Worm (Caenorhabditis elegans) whole organism, young adult: Measurements from ENCODE around the gene plc-2.

Experiments
- B0261.1 ChIP-seq: sonication (generic microtip); optimal IDR thresholded peaks from 2 replicates; lab custom pipeline; 2016; ENCODE audit warnings: mild to moderate bottlenecking, missing genetic modification characterization, moderate library complexity, missing compliant biosample characterization
- B0336.3 ChIP-seq: fragments of 200-800 bp; sonication (Bioruptor generic); IDR thresholded peaks from 2 replicates; pipeline ENCODE4 v1.3.6; 2022; ENCODE audit warnings: missing genetic modification characterization, missing compliant biosample characterization
- C17E4.6 ChIP-seq: fragments of 200-800 bp; sonication (Bioruptor generic); IDR thresholded peaks from 2 replicates; pipeline ENCODE4 v1.3.6; 2022; ENCODE audit warnings: missing genetic modification reagents, missing genetic modification characterization, missing compliant biosample characterization
- F22D6.2 ChIP-seq: sonication (generic microtip); optimal IDR thresholded peaks from 2 replicates; lab custom pipeline; 2016; ENCODE audit warnings: mild to moderate bottlenecking, missing genetic modification characterization, missing compliant biosample characterization
- F33H1.4 ChIP-seq: fragments of 200-800 bp; sonication (Bioruptor generic); IDR thresholded peaks from 2 replicates; pipeline ENCODE4 v1.3.6; 2022; ENCODE audit warnings: missing genetic modification reagents, missing genetic modification characterization, missing compliant biosample characterization
- F37B4.10 ChIP-seq: fragments of 200-800 bp; sonication (Bioruptor generic); IDR thresholded peaks from 2 replicates; pipeline ENCODE4 v1.3.6; 2022; ENCODE audit warnings: missing genetic modification characterization, missing compliant biosample characterization
- F52B5.7 ChIP-seq: sonication (generic microtip); optimal IDR thresholded peaks from 2 replicates; lab custom pipeline; 2016; ENCODE audit warnings: mild to moderate bottlenecking, missing genetic modification characterization, missing compliant biosample characterization
- K12H6.12 ChIP-seq: fragments of 200-800 bp; sonication (Bioruptor generic); optimal IDR thresholded peaks from 2 replicates; lab custom pipeline; 2018; ENCODE audit warnings: mild to moderate bottlenecking, missing genetic modification characterization, missing compliant biosample characterization
- Y53F4B.3 ChIP-seq: fragments of 200-800 bp; sonication (Bioruptor generic); IDR thresholded peaks from 2 replicates; pipeline ENCODE4 v1.3.6; 2022; ENCODE audit warnings: missing genetic modification reagents, missing genetic modification characterization, missing compliant biosample characterization
- Y53G8AR.9 ChIP-seq: fragments of 200-800 bp; sonication (Bioruptor generic); conservative IDR thresholded peaks from 2 replicates; pipeline ENCODE4 v1.3.6; 2022; ENCODE audit warnings: missing genetic modification reagents, missing genetic modification characterization, missing compliant biosample characterization
- Y56A3A.18 ChIP-seq: fragments of 200-800 bp; sonication (Bioruptor generic); IDR thresholded peaks from 2 replicates; pipeline ENCODE4 v1.3.6; 2022; ENCODE audit warnings: missing genetic modification reagents, missing genetic modification characterization, missing compliant biosample characterization
- Y79H2A.3 ChIP-seq: fragments of 200-800 bp; sonication (Bioruptor generic); conservative IDR thresholded peaks from 2 replicates; pipeline ENCODE4 v1.3.6; 2022; ENCODE audit warnings: missing genetic modification reagents, missing genetic modification characterization, missing compliant biosample characterization
- ZK185.1 ChIP-seq: sonication (generic microtip); optimal IDR thresholded peaks from 2 replicates; lab custom pipeline; 2016; ENCODE audit warnings: mild to moderate bottlenecking, missing genetic modification characterization, missing compliant biosample characterization; ENCODE audit not compliant: poor library complexity, severe bottlenecking
- athp-1 ChIP-seq: sonication (generic microtip); optimal IDR thresholded peaks from 2 replicates; lab custom pipeline; 2017; ENCODE audit warnings: mild to moderate bottlenecking, missing genetic modification characterization, missing compliant biosample characterization
- bed-2 ChIP-seq: fragments of 200-800 bp; sonication (Bioruptor generic); IDR thresholded peaks from 2 replicates; pipeline ENCODE4 v1.3.6; 2022; ENCODE audit warnings: missing genetic modification reagents, missing genetic modification characterization, missing compliant biosample characterization
- ceh-79 ChIP-seq: sonication (generic microtip); optimal IDR thresholded peaks from 2 replicates; lab custom pipeline; 2017; ENCODE audit warnings: mild to moderate bottlenecking, missing genetic modification characterization, missing compliant biosample characterization
- dox-1 ChIP-seq: fragments of 200-800 bp; sonication (Bioruptor generic); IDR thresholded peaks from 2 replicates; pipeline ENCODE4 v1.3.6; 2022; ENCODE audit warnings: missing genetic modification reagents, missing genetic modification characterization, missing compliant biosample characterization
- dpl-1 ChIP-seq: fragments of 150-350 bp; optimal IDR thresholded peaks from 2 replicates; lab custom pipeline; 2014; ENCODE audit warnings: missing biosample characterization, missing genetic modification reagents, missing genetic modification characterization
- egl-44 ChIP-seq: fragments of 200-800 bp; sonication (Bioruptor generic); IDR thresholded peaks from 2 replicates; pipeline ENCODE4 v1.3.6; 2022; ENCODE audit warnings: missing genetic modification reagents, missing genetic modification characterization, missing compliant biosample characterization
- ekl-4 ChIP-seq: fragments of 200-800 bp; sonication (Bioruptor generic); IDR thresholded peaks from 2 replicates; pipeline ENCODE4 v1.3.6; 2022; ENCODE audit warnings: missing genetic modification reagents, missing genetic modification characterization, missing compliant biosample characterization
- fkh-3 ChIP-seq: sonication (generic microtip); optimal IDR thresholded peaks from 2 replicates; lab custom pipeline; 2016; ENCODE audit warnings: mild to moderate bottlenecking, missing genetic modification characterization, missing compliant biosample characterization
- him-1 ChIP-seq: sonication (generic microtip); optimal IDR thresholded peaks from 2 replicates; lab custom pipeline; 2016; ENCODE audit warnings: missing genotype, missing genetic modification reagents, missing genetic modification characterization, missing compliant biosample characterization
- hsf-1 ChIP-seq: fragments of 200-800 bp; sonication (Bioruptor generic); IDR thresholded peaks from 2 replicates; pipeline ENCODE4 v1.3.6; 2022; ENCODE audit warnings: missing genetic modification reagents, missing genetic modification characterization, missing compliant biosample characterization
- lin-26 ChIP-seq: fragments of 200-800 bp; sonication (Bioruptor generic); IDR thresholded peaks from 2 replicates; pipeline ENCODE4 v1.3.6; 2022; ENCODE audit warnings: missing genetic modification reagents, missing genetic modification characterization, missing compliant biosample characterization
- lin-40 ChIP-seq: sonication (generic microtip); optimal IDR thresholded peaks from 2 replicates; lab custom pipeline; 2016; ENCODE audit warnings: missing genetic modification characterization, mild to moderate bottlenecking, missing compliant biosample characterization, missing genotype, missing genetic modification reagents
- lsl-1 ChIP-seq: fragments of 200-800 bp; sonication (Bioruptor generic); optimal IDR thresholded peaks from 2 replicates; lab custom pipeline; 2018; ENCODE audit warnings: mild to moderate bottlenecking, missing genetic modification characterization, moderate library complexity, missing compliant biosample characterization
- madf-6 ChIP-seq: fragments of 200-800 bp; sonication (Bioruptor generic); IDR thresholded peaks from 2 replicates; pipeline ENCODE4 v1.3.6; 2022; ENCODE audit warnings: missing genetic modification reagents, missing genetic modification characterization, missing compliant biosample characterization
- madf-8 ChIP-seq: fragments of 200-800 bp; sonication (Bioruptor generic); conservative IDR thresholded peaks from 2 replicates; pipeline ENCODE4 v1.3.6; 2022; ENCODE audit warnings: missing genetic modification reagents, missing genetic modification characterization, missing compliant biosample characterization
- mcd-1 ChIP-seq: fragments of 200-800 bp; sonication (Bioruptor generic); IDR thresholded peaks from 2 replicates; pipeline ENCODE4 v1.3.6; 2022; ENCODE audit warnings: missing genetic modification reagents, missing genetic modification characterization, missing compliant biosample characterization
- mes-4 ChIP-seq: sonication (generic microtip); optimal IDR thresholded peaks from 2 replicates; lab custom pipeline; 2016; ENCODE audit warnings: missing genotype, missing genetic modification characterization, missing compliant biosample characterization
- nfyb-1 ChIP-seq: fragments of 200-800 bp; sonication (Bioruptor generic); IDR thresholded peaks from 2 replicates; pipeline ENCODE4 v1.3.6; 2022; ENCODE audit warnings: missing genetic modification reagents, missing genetic modification characterization, missing compliant biosample characterization
- nhr-120 ChIP-seq: fragments of 200-800 bp; sonication (Bioruptor generic); IDR thresholded peaks from 2 replicates; pipeline ENCODE4 v1.3.6; 2022; ENCODE audit warnings: missing genetic modification characterization, missing compliant biosample characterization
- nhr-179 ChIP-seq: sonication (generic microtip); optimal IDR thresholded peaks from 2 replicates; lab custom pipeline; 2016; ENCODE audit warnings: mild to moderate bottlenecking, missing genetic modification characterization, missing compliant biosample characterization
- nhr-90 ChIP-seq: sonication (generic microtip); optimal IDR thresholded peaks from 2 replicates; lab custom pipeline; 2016; ENCODE audit warnings: missing genotype, mild to moderate bottlenecking, missing genetic modification characterization, missing compliant biosample characterization
- pha-4 ChIP-seq: fragments of 150-350 bp; sonication (generic microtip); optimal IDR thresholded peaks from 2 replicates; lab custom pipeline; 2014; ENCODE audit warnings: missing biosample characterization, missing genetic modification reagents, missing genetic modification characterization
- repo-1 ChIP-seq: sonication (generic microtip); optimal IDR thresholded peaks from 2 replicates; lab custom pipeline; 2017; ENCODE audit warnings: mild to moderate bottlenecking, missing genetic modification characterization, missing compliant biosample characterization
- rpc-1 ChIP-seq, 2 experiments: fragments of 150-350 bp in 1 of 2; sonication (generic microtip) in 1 of 2; optimal IDR thresholded peaks; 2 replicates each; lab custom pipeline; 2014 to 2018; ENCODE audit warnings: missing biosample characterization in 1 of 2, missing genetic modification characterization in 1 of 2, missing genetic modification reagents in 1 of 2, missing genotype in 1 of 2
- snpc-3.4 ChIP-seq: sonication (generic microtip); optimal IDR thresholded peaks from 2 replicates; lab custom pipeline; 2017; ENCODE audit warnings: missing genetic modification characterization, mild to moderate bottlenecking, missing compliant biosample characterization, antibody characterized with exemption, moderate library complexity, missing genotype, missing genetic modification reagents
- somi-1 ChIP-seq: fragments of 200-800 bp; sonication (Bioruptor generic); optimal IDR thresholded peaks from 2 replicates; lab custom pipeline; 2018; ENCODE audit warnings: mild to moderate bottlenecking, missing genetic modification characterization, missing compliant biosample characterization
- tbp1 ChIP-seq: fragments of 200-800 bp; sonication (Bioruptor generic); optimal IDR thresholded peaks from 2 replicates; lab custom pipeline; 2018; ENCODE audit warnings: mild to moderate bottlenecking, missing genetic modification characterization, missing compliant biosample characterization
- tbx-9 ChIP-seq: sonication (generic microtip); optimal IDR thresholded peaks from 2 replicates; lab custom pipeline; 2016; ENCODE audit warnings: borderline replicate concordance, missing genetic modification characterization, inconsistent platforms, missing compliant biosample characterization
- xnd-1 ChIP-seq: sonication (generic microtip); optimal IDR thresholded peaks from 2 replicates; lab custom pipeline; 2016; ENCODE audit warnings: missing genotype, missing genetic modification reagents, missing genetic modification characterization, missing compliant biosample characterization
- zfh-2 ChIP-seq: fragments of 200-800 bp; sonication (Bioruptor generic); conservative IDR thresholded peaks from 2 replicates; pipeline ENCODE4 v1.3.6; 2022; ENCODE audit warnings: missing genetic modification reagents, missing genetic modification characterization, missing compliant biosample characterization
- ztf-18 ChIP-seq: sonication (generic microtip); optimal IDR thresholded peaks from 2 replicates; lab custom pipeline; 2016; ENCODE audit warnings: missing genotype, mild to moderate bottlenecking, missing genetic modification characterization, missing compliant biosample characterization
- ztf-26 ChIP-seq: sonication (generic microtip); optimal IDR thresholded peaks from 2 replicates; lab custom pipeline; 2017; ENCODE audit warnings: missing genetic modification characterization, missing compliant biosample characterization

plc-2 gene

DNA sequence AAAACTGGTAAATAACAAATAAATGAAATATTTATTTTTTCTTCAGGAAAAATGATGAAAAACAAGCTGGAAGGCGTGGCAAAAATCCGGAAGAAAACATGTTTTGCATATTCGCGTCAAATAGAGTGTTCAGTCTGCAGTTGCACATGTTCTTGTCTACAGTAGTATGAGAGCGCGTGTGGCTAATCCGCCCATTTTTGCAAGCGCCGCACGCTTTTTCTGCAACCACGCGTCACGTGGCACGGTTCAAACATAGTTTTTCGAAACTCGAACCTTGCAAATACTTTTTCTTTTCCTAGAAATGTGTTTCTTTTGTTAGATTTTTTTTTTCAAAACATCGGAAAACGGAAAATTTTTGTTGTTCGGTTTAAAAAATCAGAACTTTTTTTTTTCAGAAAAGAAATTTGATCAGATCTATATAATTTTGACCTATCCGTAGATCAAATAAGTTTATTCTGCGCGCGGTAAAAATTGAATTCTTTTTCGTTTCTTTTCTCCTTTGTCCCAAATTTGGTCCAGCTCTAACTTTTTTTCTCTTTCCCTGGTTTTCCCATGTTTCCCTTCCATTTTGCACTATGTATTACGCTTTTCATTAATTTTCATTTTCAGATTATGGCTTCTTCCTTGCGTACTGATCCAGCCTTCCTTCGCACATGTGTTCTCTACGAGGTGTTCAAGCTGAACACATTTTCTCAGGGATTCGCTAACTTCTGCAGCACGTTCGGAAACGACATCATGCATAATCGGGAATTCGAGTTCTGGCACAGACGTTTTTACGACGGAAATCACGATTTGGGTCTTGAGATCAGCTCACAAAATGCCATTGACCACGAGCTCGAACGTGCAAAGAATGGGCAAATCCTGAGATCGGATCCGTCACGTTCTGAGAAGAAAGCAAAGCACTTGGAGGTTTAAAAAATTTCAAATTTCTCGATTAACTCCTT lies 8.0 kb upstream of the plc-2 start, which contains the start of gene Y75B12B.1 (continued):
- peak; percentile 84 for TF ChIP-seq hsf-1 (GFP tag; lab: Robert Waterston, UW)
- peak; percentile 66 for TF ChIP-seq snpc-3.4 (tag; lab: Kevin White, UChicago)
- peak; percentile 66 for TF ChIP-seq madf-8 (GFP tag; lab: Robert Waterston, UW)
- no peak for TF ChIP-seq F37B4.10
- no peak for TF ChIP-seq nhr-179 (tag; lab: Kevin White, UChicago)
- no peak for TF ChIP-seq tbx-9
- no peak for TF ChIP-seq egl-44 (GFP tag; lab: Robert Waterston, UW)
- no peak for TF ChIP-seq Y79H2A.3 (GFP tag; lab: Robert Waterston, UW)
- TF ChIP-seq fkh-3: no peak
- TF ChIP-seq lin-40: no peak
- TF ChIP-seq rpc-1 (optimal IDR thresholded peaks at IDR 0.05; lab: Kevin White, UChicago): no peak
- TF ChIP-seq rpc-1 (tag; optimal IDR thresholded peaks at IDR 0.05; lab: Kevin White, UChicago): peak; percentile 10
- TF ChIP-seq K12H6.12 (tag; lab: Kevin White, UChicago): no peak
- TF ChIP-seq B0336.3 (GFP tag; lab: Robert Waterston, UW): peak; percentile 84
- TF ChIP-seq xnd-1 (tag; lab: Kevin White, UChicago): peak; percentile 95
- peak; percentile 94 for TF ChIP-seq athp-1
- peak; percentile 12 for TF ChIP-seq repo-1 (tag; lab: Kevin White, UChicago)
- TF ChIP-seq madf-6 (GFP tag; lab: Robert Waterston, UW): peak; percentile 94
- no peak for TF ChIP-seq pha-4 (tag; lab: Kevin White, UChicago)
- TF ChIP-seq nhr-90 (tag; lab: Kevin White, UChicago): no peak
- no peak for TF ChIP-seq zfh-2
- TF ChIP-seq ekl-4 (GFP tag; lab: Robert Waterston, UW): 0 out of 2 replicates have a peak, but pooled peaks have one; percentile 52
- peak; percentile 67 for TF ChIP-seq F33H1.4 (GFP tag; lab: Robert Waterston, UW)
- peak; percentile 78 for TF ChIP-seq mcd-1 (GFP tag; lab: Robert Waterston, UW)
- TF ChIP-seq bed-2 (GFP tag; lab: Robert Waterston, UW): no peak

DNA sequence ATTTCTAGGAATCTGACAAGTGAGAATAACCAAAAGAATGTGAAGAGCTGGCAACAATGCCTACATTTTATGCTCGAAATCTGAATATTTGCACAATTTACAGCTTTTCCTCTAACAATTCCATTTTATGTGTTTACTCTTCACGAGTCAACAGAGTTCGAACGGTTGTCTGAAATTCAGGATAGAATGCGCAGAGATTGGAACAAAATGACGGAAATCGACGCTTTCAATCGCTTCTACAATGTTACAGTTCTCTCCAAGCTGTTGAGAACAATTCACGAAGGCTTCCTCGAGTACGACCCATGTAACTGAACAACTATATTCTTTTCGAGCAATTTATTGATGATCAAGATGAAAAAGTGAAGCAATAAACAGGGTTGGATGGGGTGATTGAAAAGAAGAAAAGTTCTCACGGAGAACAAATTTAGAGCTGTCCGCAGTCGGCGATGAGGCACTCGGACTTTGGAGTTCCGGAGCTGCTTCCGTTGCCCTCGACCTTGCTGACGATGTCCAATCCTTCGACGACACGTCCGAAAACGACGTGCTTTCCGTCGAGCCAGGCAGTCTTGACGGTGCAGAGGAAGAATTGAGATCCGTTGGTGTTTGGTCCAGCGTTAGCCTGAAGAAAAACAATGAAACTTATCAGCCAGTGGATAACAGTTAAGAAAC lies 6.0 kb upstream of the plc-2 start, which contains the start of gene Y75B12B.3:
Y75B12B.3 (minus strand) TSS at position 21 of the 669 bp plus-strand sequence.
- no peak for TF ChIP-seq Y53F4B.3 (GFP tag; lab: Robert Waterston, UW)
- TF ChIP-seq him-1: peak; percentile 57
- peak; percentile 32; the same call in 1 of the 2 replicates for TF ChIP-seq dox-1 (GFP tag; lab: Robert Waterston, UW)
- TF ChIP-seq nfyb-1 (GFP tag; lab: Robert Waterston, UW): 0 out of 2 replicates have a peak, but pooled peaks have one; percentile 9
- TF ChIP-seq lsl-1 (GFP tag; lab: Kevin White, UChicago): peak; percentile 47
- peak; percentile 67; the same call in 1 of the 2 replicates for TF ChIP-seq Y53G8AR.9 (GFP tag; lab: Robert Waterston, UW)
- peak; percentile 73 for TF ChIP-seq madf-6 (GFP tag; lab: Robert Waterston, UW)
- TF ChIP-seq ceh-79 (tag; lab: Kevin White, UChicago): peak; percentile 73
- 0 out of 2 replicates have a peak, but pooled peaks have one; percentile 27 for TF ChIP-seq C17E4.6 (GFP tag; lab: Robert Waterston, UW)
- no peak for TF ChIP-seq F22D6.2 (tag; lab: Kevin White, UChicago)
- peak; percentile 7 for TF ChIP-seq B0261.1
- no peak for TF ChIP-seq dpl-1
- peak; percentile 11 for TF ChIP-seq xnd-1 (tag; lab: Kevin White, UChicago)
- no peak for TF ChIP-seq nhr-120 (GFP tag; lab: Robert Waterston, UW)
- peak; percentile 77 for TF ChIP-seq lin-26 (GFP tag; lab: Robert Waterston, UW)
- TF ChIP-seq ztf-18 (tag; lab: Kevin White, UChicago): peak; percentile 54
- TF ChIP-seq egl-44 (GFP tag; lab: Robert Waterston, UW): 0 out of 2 replicates have a peak, but pooled peaks have one; percentile 17
- no peak for TF ChIP-seq F52B5.7 (tag; lab: Kevin White, UChicago)
- no peak for TF ChIP-seq ZK185.1 (tag; lab: Kevin White, UChicago)
- peak; percentile 72 for TF ChIP-seq zfh-2
- peak; percentile 42 for TF ChIP-seq tbp1 (GFP tag; lab: Kevin White, UChicago)
- no peak for TF ChIP-seq somi-1 (GFP tag; lab: Kevin White, UChicago)
- no peak for TF ChIP-seq mes-4 (tag; lab: Kevin White, UChicago)
- peak; percentile 41; the same call in 1 of the 2 replicates for TF ChIP-seq Y56A3A.18 (GFP tag; lab: Robert Waterston, UW)
- TF ChIP-seq ztf-26 (tag; lab: Kevin White, UChicago): no peak
